Worm (Caenorhabditis elegans): ENCODE results near the gene lgc-37.

Gene lgc-37

DNA sequence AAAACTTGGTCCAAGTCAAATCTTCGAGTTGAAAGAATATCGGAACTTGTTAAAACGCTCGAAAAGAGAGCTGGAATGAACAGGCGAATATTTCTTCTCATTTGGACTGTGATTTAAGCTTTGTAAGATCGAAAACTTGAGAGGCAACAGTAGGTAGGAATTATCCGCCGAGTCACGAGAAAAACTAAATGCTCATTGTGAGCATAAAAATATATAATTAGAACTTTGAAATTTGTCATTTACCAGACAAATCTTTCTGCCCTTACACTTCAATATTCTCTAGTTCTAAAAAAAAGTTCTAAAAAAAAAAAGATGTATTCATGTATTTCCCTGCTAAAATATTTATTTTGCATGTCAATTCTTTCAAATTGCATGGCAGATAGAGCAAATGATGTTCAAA lies 20.7 kb upstream of the lgc-37 start, which contains the start of the genes irld-19 and irld-61:
TSS of gene irld-19 (minus strand) at position 101 of the 400 bp plus-strand sequence.
TSS of gene irld-61 (plus strand) at position 313 of the 400 bp plus-strand sequence.
- TF ChIP-seq bed-2 (GFP tag; IDR thresholded peaks at IDR 0.05): no peak
- TF ChIP-seq madf-10 (tag; optimal IDR thresholded peaks at IDR 0.05): no peak
- no peak for TF ChIP-seq madf-3 (GFP tag; IDR thresholded peaks at IDR 0.05)
- TF ChIP-seq atf-7 (tag; optimal IDR thresholded peaks at IDR 0.05): no peak
- no peak for TF ChIP-seq F39B2.1 (GFP tag; IDR thresholded peaks at IDR 0.05)
- TF ChIP-seq Y79H2A.3 (GFP tag; conservative IDR thresholded peaks at IDR 0.05): no peak
- TF ChIP-seq hsf-1 (GFP tag; IDR thresholded peaks at IDR 0.05): no peak

DNA sequence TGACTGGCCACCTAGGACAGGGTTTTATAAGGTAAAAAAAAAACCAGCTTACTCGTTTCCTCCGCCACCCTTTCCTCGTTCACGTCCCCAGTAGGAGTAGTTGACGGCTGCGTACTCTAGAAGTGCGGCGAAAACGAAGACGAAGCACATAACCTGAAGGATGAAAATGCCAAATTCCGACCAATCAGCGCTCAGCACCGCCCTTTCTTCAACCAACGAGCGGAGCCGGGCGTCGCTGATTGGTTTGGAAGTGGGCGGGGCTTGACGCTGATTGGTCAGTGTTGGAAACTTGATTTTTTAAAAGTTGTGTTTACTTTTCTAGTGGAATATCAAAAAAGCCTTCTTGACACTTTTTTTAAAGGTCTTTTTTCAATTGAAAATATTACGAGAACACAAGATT lies 11.2 kb upstream of the lgc-37 start:
- TF ChIP-seq madf-6 (GFP tag; IDR thresholded peaks at IDR 0.05) (no peak), nhr-90 (tag; optimal IDR thresholded peaks at IDR 0.05) (no peak), D2030.7 (GFP tag; IDR thresholded peaks at IDR 0.05) (no peak), sea-2 (GFP tag; IDR thresholded peaks at IDR 0.05) (no peak), attf-3 (GFP tag; conservative IDR thresholded peaks at IDR 0.05) (no peak), ceh-58 (GFP tag; IDR thresholded peaks at IDR 0.05) (no peak), pbrm-1 (GFP tag; IDR thresholded peaks at IDR 0.05) (no peak), efl-1 (GFP tag; optimal IDR thresholded peaks at IDR 0.05) (no peak), F57C9.4 (tag; optimal IDR thresholded peaks at IDR 0.05) (no peak), him-1 (tag; optimal IDR thresholded peaks at IDR 0.05) (no peak), nfyb-1 (GFP tag; IDR thresholded peaks at IDR 0.05) (no peak), ccch-3 (GFP tag; optimal IDR thresholded peaks at IDR 0.05) (no peak), B0261.1 (tag; optimal IDR thresholded peaks at IDR 0.05) (no peak), tlf-1 (GFP tag; optimal IDR thresholded peaks at IDR 0.05) (no peak), lsl-1 (GFP tag; optimal IDR thresholded peaks at IDR 0.05) (no peak), lin-35 (GFP tag; optimal IDR thresholded peaks at IDR 0.05) (no peak), dpff-1 (tag; optimal IDR thresholded peaks at IDR 0.05) (no peak), F23B12.7 (tag; optimal IDR thresholded peaks at IDR 0.05; ENCODE audit: insufficient read depth) (no peak), let-526 (GFP tag; IDR thresholded peaks at IDR 0.05) (no peak), xnd-1 (tag; optimal IDR thresholded peaks at IDR 0.05) (no peak)

DNA sequence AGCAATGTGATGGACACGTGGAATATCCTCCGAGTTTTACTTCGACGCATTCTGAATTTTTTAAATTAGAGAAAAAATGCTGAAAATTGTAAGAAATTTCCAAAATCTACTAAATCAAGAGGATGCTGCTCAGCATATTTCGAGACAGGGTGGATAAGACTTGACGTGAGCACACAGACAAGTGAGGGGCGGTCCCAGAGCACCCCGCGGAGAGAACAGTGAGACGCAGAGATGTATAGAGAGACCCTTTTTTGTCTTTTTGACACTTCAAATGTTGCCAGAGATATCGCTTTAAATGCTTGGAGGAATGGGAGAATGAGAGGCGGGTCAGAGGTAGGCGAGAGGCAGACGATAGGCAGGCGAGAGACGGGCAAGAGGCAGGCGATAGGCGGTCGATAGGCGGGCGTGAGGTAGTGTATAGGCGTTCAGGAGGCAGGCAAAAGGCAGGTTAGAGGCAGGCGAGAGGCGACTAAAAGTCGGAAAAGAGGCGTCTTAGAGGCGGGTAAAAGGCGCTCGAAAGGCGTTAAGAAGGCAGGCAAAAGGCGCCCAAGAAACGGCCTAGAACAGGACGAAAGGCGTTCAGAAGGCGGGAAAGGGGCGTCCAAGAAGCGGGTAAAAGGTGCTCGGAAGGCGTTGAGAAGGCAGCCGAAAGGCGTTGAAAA lies 5.1 kb upstream of the lgc-37 start, which contains the start of gene gab-1:
TSS of gene gab-1 (minus strand) at position 51 of the 662 bp plus-strand sequence.
- TF ChIP-seq rec-8 (tag; optimal IDR thresholded peaks at IDR 0.05) (no peak), madf-8 (GFP tag; conservative IDR thresholded peaks at IDR 0.05) (no peak), T26A5.8 (tag; optimal IDR thresholded peaks at IDR 0.05) (no peak), lsl-1 (GFP tag; optimal IDR thresholded peaks at IDR 0.05) (no peak), lin-35 (GFP tag; optimal IDR thresholded peaks at IDR 0.05) (no peak), zfh-2 (GFP tag; conservative IDR thresholded peaks at IDR 0.05) (peak; percentile 79), bed-2 (GFP tag; IDR thresholded peaks at IDR 0.05) (no peak), lin-26 (GFP tag; IDR thresholded peaks at IDR 0.05) (0 out of 2 replicates have a peak, but pooled peaks have one; percentile 25), egrh-3 (GFP tag; IDR thresholded peaks at IDR 0.05) (peak; percentile 41; the same call in 1 of the 2 replicates)

DNA sequence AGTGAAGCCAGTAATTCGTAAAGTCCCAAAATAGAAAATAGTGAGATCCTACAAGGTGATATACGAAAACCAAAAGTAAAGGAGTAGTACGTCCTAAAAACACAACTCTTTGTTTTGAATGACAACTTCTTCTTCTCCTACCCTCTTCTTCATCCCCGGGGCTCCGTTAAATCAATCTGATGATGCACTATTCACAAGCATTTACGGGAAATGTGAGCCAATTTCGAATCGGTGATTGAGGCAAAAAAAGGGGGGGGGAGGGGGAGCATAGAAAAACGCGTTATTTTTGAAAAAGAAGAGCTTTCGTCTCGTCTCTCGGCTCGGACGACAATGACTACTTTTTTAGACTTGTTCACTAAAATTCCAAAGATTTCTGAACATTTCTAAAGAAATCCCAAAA lies 1.1 kb upstream of the lgc-37 start:
- TF ChIP-seq let-526 (GFP tag; IDR thresholded peaks at IDR 0.05): no peak

Measured in whole organism, young adult.